Worm (Caenorhabditis elegans) whole organism, young adult: Measurements from ENCODE around the gene unc-23.

ENCODE experiments used
- F22D6.2 ChIP-seq: sonication (generic microtip); optimal IDR thresholded peaks from 2 replicates; lab custom pipeline; 2016; ENCODE audit warnings: mild to moderate bottlenecking, missing genetic modification characterization, missing compliant biosample characterization
- K12H6.12 ChIP-seq: fragments of 200-800 bp; sonication (Bioruptor generic); optimal IDR thresholded peaks from 2 replicates; lab custom pipeline; 2018; ENCODE audit warnings: mild to moderate bottlenecking, missing genetic modification characterization, missing compliant biosample characterization
- Y79H2A.3 ChIP-seq: fragments of 200-800 bp; sonication (Bioruptor generic); conservative IDR thresholded peaks from 2 replicates; pipeline ENCODE4 v1.3.6; 2022; ENCODE audit warnings: missing genetic modification reagents, missing genetic modification characterization, missing compliant biosample characterization
- ama-1 ChIP-seq, 3 experiments: fragments of 150-350 bp in 1 of 3; sonication (generic microtip) in 2 of 3; optimal IDR thresholded peaks; 2 replicates each; lab custom pipeline; 2014 to 2018; ENCODE audit warnings: missing biosample characterization in 2 of 3, missing genetic modification characterization in 2 of 3, missing genetic modification reagents in 2 of 3
- dox-1 ChIP-seq: fragments of 200-800 bp; sonication (Bioruptor generic); IDR thresholded peaks from 2 replicates; pipeline ENCODE4 v1.3.6; 2022; ENCODE audit warnings: missing genetic modification reagents, missing genetic modification characterization, missing compliant biosample characterization
- madf-3 ChIP-seq: fragments of 200-800 bp; sonication (Bioruptor generic); IDR thresholded peaks from 2 replicates; pipeline ENCODE4 v1.3.6; 2022; ENCODE audit warnings: missing genetic modification reagents, missing genetic modification characterization, missing compliant biosample characterization
- mel-28 ChIP-seq: sonication (generic microtip); optimal IDR thresholded peaks from 2 replicates; lab custom pipeline; 2016; ENCODE audit warnings: borderline replicate concordance, mild to moderate bottlenecking, missing genetic modification characterization, missing compliant biosample characterization
- nfya-1 ChIP-seq: sonication (generic microtip); optimal IDR thresholded peaks from 2 replicates; lab custom pipeline; 2017; ENCODE audit warnings: antibody characterized with exemption, missing compliant biosample characterization, missing genetic modification characterization, borderline replicate concordance; ENCODE audit not compliant: insufficient read depth
- nhr-120 ChIP-seq: fragments of 200-800 bp; sonication (Bioruptor generic); IDR thresholded peaks from 2 replicates; pipeline ENCODE4 v1.3.6; 2022; ENCODE audit warnings: missing genetic modification characterization, missing compliant biosample characterization
- snpc-4 ChIP-seq, 5 experiments: fragments of 150-350 bp in 1 of 5; sonication (generic microtip) in 4 of 5; optimal IDR thresholded peaks; 2 replicates each; lab custom pipeline; 2014 to 2018; ENCODE audit warnings: missing genetic modification characterization in 5 of 5, missing biosample characterization in 3 of 5, antibody characterized with exemption in 2 of 5, mild to moderate bottlenecking in 2 of 5, missing compliant biosample characterization in 2 of 5, missing genotype in 2 of 5, moderate library complexity in 2 of 5, missing genetic modification reagents in 1 of 5
- unc-62 ChIP-seq: fragments of 150-350 bp; optimal IDR thresholded peaks from 2 replicates; lab custom pipeline; 2014; ENCODE audit warnings: missing biosample characterization, missing genetic modification reagents, missing genetic modification characterization

ce11 chrV:8903916-8904315 lies 32.2 kb upstream of the unc-23 start:
- no peak for TF ChIP-seq unc-62 (GFP tag; lab: Kevin White, UChicago)
- TF ChIP-seq nhr-120 (GFP tag; lab: Robert Waterston, UW), result no peak
- no peak for TF ChIP-seq dox-1 (GFP tag; lab: Robert Waterston, UW)
- TF ChIP-seq nfya-1 (tag; lab: Kevin White, UChicago), result no peak
- TF ChIP-seq K12H6.12 (tag; lab: Kevin White, UChicago), result no peak
- TF ChIP-seq mel-28 (tag; lab: Kevin White, UChicago), result no peak
- TF ChIP-seq Y79H2A.3 (GFP tag; lab: Robert Waterston, UW), result no peak
- TF ChIP-seq snpc-4 (GFP tag; optimal IDR thresholded peaks at IDR 0.05; lab: Kevin White, UChicago), result no peak
- no peak for TF ChIP-seq snpc-4 (tag; optimal IDR thresholded peaks at IDR 0.05; lab: Kevin White, UChicago)
- no peak for TF ChIP-seq ama-1 (optimal IDR thresholded peaks at IDR 0.05; lab: Kevin White, UChicago)
- no peak for TF ChIP-seq ama-1 (GFP tag; optimal IDR thresholded peaks at IDR 0.05; lab: Kevin White, UChicago)
- TF ChIP-seq F22D6.2 (tag; lab: Kevin White, UChicago), result no peak
- no peak for TF ChIP-seq madf-3
